Comparison of ENCODE assay signal across 2 fruit fly cellular contexts in genomic region chrX:8681822-8682632, dm6.
TF ChIP-seq lines count a peak whose summit lies in the region.

No protein-coding gene starts in this region.

TF ChIP-seq in whole organism, embryonic, 481 proteins besides CTCF, POLR2A, EP300 and RAD21 (continued from another document):
- TF ChIP-seq Sox100B (GFP tag; optimal IDR thresholded peaks at IDR 0.05; lab: Kevin White, UChicago) (no peak), Ada2b (GFP tag; IDR thresholded peaks at IDR 0.05; lab: Robert Waterston, UW) (peak; percentile 11; the same call in 1 of the 2 replicates), gcm (GFP tag; optimal IDR thresholded peaks at IDR 0.05; lab: Kevin White, UChicago) (no peak), crol (GFP tag; IDR thresholded peaks at IDR 0.05; lab: Robert Waterston, UW) (peak; percentile 85), so (GFP tag; IDR thresholded peaks at IDR 0.05; lab: Robert Waterston, UW) (no peak), Camta (GFP tag; optimal IDR thresholded peaks at IDR 0.05; lab: Kevin White, UChicago) (no peak), crp (GFP tag; optimal IDR thresholded peaks at IDR 0.05; lab: Kevin White, UChicago) (peak in 1 of 2 experiments; percentile 13), CG4360 (GFP tag; IDR thresholded peaks at IDR 0.05; lab: Robert Waterston, UW) (peak; percentile 82), CG31388 (GFP tag; optimal IDR thresholded peaks at IDR 0.05; lab: Kevin White, UChicago) (no peak), Hsf (GFP tag; optimal IDR thresholded peaks at IDR 0.05; lab: Kevin White, UChicago) (no peak), ken (GFP tag; IDR thresholded peaks at IDR 0.05; lab: Robert Waterston, UW) (no peak), Atf6 (GFP tag; IDR thresholded peaks at IDR 0.05; lab: Robert Waterston, UW) (0 out of 2 replicates have a peak, but pooled peaks have one; percentile 20), gro (GFP tag; optimal IDR thresholded peaks at IDR 0.05; lab: Kevin White, UChicago) (peak; percentile 9), ems (GFP tag; optimal IDR thresholded peaks at IDR 0.05; lab: Kevin White, UChicago) (no peak), CG17802 (tag; optimal IDR thresholded peaks at IDR 0.05; lab: Kevin White, UChicago) (no peak), CG32772 (GFP tag; IDR thresholded peaks at IDR 0.05; lab: Robert Waterston, UW) (0 out of 2 replicates have a peak, but pooled peaks have one; percentile 28), CG11723 (GFP tag; optimal IDR thresholded peaks at IDR 0.05; lab: Kevin White, UChicago) (no peak), CG42726 (GFP tag; IDR thresholded peaks at IDR 0.05; lab: Robert Waterston, UW; ENCODE audit: partially characterized antibody) (no peak), lilli (GFP tag; optimal IDR thresholded peaks at IDR 0.05; lab: Kevin White, UChicago) (peak; percentile 13), sqz (GFP tag; optimal IDR thresholded peaks at IDR 0.05; lab: Kevin White, UChicago) (peak; percentile 62), cwo (GFP tag; optimal IDR thresholded peaks at IDR 0.05; lab: Kevin White, UChicago) (peak; percentile 86), CG4404 (GFP tag; IDR thresholded peaks at IDR 0.05; lab: Robert Waterston, UW) (no peak), Rfx (GFP tag; IDR thresholded peaks at IDR 0.05; lab: Robert Waterston, UW) (peak; percentile 36; the same call in 1 of the 2 replicates), D19A (tag; optimal IDR thresholded peaks at IDR 0.05; lab: Kevin White, UChicago) (peak; percentile 44), knrl (GFP tag; IDR thresholded peaks at IDR 0.05; lab: Robert Waterston, UW; ENCODE audit: partially characterized antibody) (no peak), sens (GFP tag; lab: Kevin White, UChicago) (peak; percentile 50), CG11696 (GFP tag; IDR thresholded peaks at IDR 0.05; lab: Robert Waterston, UW) (no peak), cas (GFP tag; IDR thresholded peaks at IDR 0.05; lab: Robert Waterston, UW) (no peak), CG13775 (GFP tag; optimal IDR thresholded peaks at IDR 0.05; lab: Kevin White, UChicago) (no peak), mirr (GFP tag; optimal IDR thresholded peaks at IDR 0.05; lab: Kevin White, UChicago) (no peak), CG7839 (tag; optimal IDR thresholded peaks at IDR 0.05; lab: Kevin White, UChicago) (no peak), eve (GFP tag; optimal IDR thresholded peaks at IDR 0.05; lab: Kevin White, UChicago) (peak in 1 of 2 experiments; percentile 15), Drgx (GFP tag; IDR thresholded peaks at IDR 0.05; lab: Robert Waterston, UW) (0 out of 2 replicates have a peak, but pooled peaks have one; percentile 24), Elba2 (GFP tag; optimal IDR thresholded peaks at IDR 0.05; lab: Kevin White, UChicago) (no peak), cg (GFP tag; optimal IDR thresholded peaks at IDR 0.05; lab: Kevin White, UChicago) (peak; percentile 82), B-H1 (GFP tag; IDR thresholded peaks at IDR 0.05; lab: Robert Waterston, UW) (no peak), chinmo (GFP tag; IDR thresholded peaks at IDR 0.05; lab: Robert Waterston, UW; ENCODE audit: partially characterized antibody) (0 out of 4 replicates have a peak, but pooled peaks have one; percentile 54), CG15073 (GFP tag; optimal IDR thresholded peaks at IDR 0.05; lab: Kevin White, UChicago) (no peak), ftz-f1 (GFP tag; optimal IDR thresholded peaks at IDR 0.05; lab: Kevin White, UChicago) (peak; percentile 35), vvl (GFP tag; IDR thresholded peaks at IDR 0.05; lab: Robert Waterston, UW) (peak; percentile 54; the same call in 1 of the 2 replicates), trh (GFP tag; optimal IDR thresholded peaks at IDR 0.05; lab: Kevin White, UChicago) (no peak), CG7987 (GFP tag; optimal IDR thresholded peaks at IDR 0.05; lab: Kevin White, UChicago) (peak; percentile 33), CG3163 (GFP tag; optimal IDR thresholded peaks at IDR 0.05; lab: Kevin White, UChicago) (peak; percentile 60), CG10321 (GFP tag; IDR thresholded peaks at IDR 0.05; lab: Robert Waterston, UW) (no peak), CG8944 (GFP tag; optimal IDR thresholded peaks at IDR 0.05; lab: Kevin White, UChicago) (no peak), CG17359 (tag; optimal IDR thresholded peaks at IDR 0.05; lab: Kevin White, UChicago) (no peak), CG10462 (GFP tag; optimal IDR thresholded peaks at IDR 0.05; lab: Kevin White, UChicago) (no peak), D19B (GFP tag; optimal IDR thresholded peaks at IDR 0.05; lab: Kevin White, UChicago) (peak; percentile 84), amos (GFP tag; IDR thresholded peaks at IDR 0.05; lab: Robert Waterston, UW; ENCODE audit: partially characterized antibody) (no peak), ERR (GFP tag; optimal IDR thresholded peaks at IDR 0.05; lab: Kevin White, UChicago) (no peak), CG6254 (GFP tag; optimal IDR thresholded peaks at IDR 0.05; lab: Kevin White, UChicago) (peak; percentile 91), ci (GFP tag; IDR thresholded peaks at IDR 0.05; lab: Robert Waterston, UW) (no peak), jigr1 (GFP tag; IDR thresholded peaks at IDR 0.05; lab: Robert Waterston, UW) (no peak), NC2β (GFP tag; optimal IDR thresholded peaks at IDR 0.05; lab: Kevin White, UChicago) (no peak), CG12942 (GFP tag; optimal IDR thresholded peaks at IDR 0.05; lab: Kevin White, UChicago) (no peak), pho (GFP tag; optimal IDR thresholded peaks at IDR 0.05; lab: Kevin White, UChicago) (no peak), CG14965 (GFP tag; optimal IDR thresholded peaks at IDR 0.05; lab: Kevin White, UChicago; ENCODE audit: borderline replicate concordance) (no peak)
TF ChIP-seq in whole organism, embryonic: peak in this region for 32.

TF ChIP-seq in whole organism, prepupa, 60 proteins besides CTCF, POLR2A, EP300 and RAD21 (continued from another document):
- no peak for TF ChIP-seq CG4318 (GFP tag; optimal IDR thresholded peaks at IDR 0.05; lab: Kevin White, UChicago)
- TF ChIP-seq CG32006 (GFP tag; optimal IDR thresholded peaks at IDR 0.05; lab: Kevin White, UChicago): no peak
- no peak for TF ChIP-seq OdsH (GFP tag; optimal IDR thresholded peaks at IDR 0.05; lab: Kevin White, UChicago)
- no peak for TF ChIP-seq CG8632 (GFP tag; optimal IDR thresholded peaks at IDR 0.05; lab: Kevin White, UChicago)
- peak; percentile 62 for TF ChIP-seq CG15336 (GFP tag; IDR thresholded peaks at IDR 0.05; lab: Robert Waterston, UW)
- TF ChIP-seq CG6854 (GFP tag; optimal IDR thresholded peaks at IDR 0.05; lab: Kevin White, UChicago): no peak
- no peak for TF ChIP-seq Hr39 (GFP tag; optimal IDR thresholded peaks at IDR 0.05; lab: Kevin White, UChicago)
- no peak for TF ChIP-seq Hr38 (GFP tag; optimal IDR thresholded peaks at IDR 0.05; lab: Kevin White, UChicago)
- no peak for TF ChIP-seq Ets96B (tag; optimal IDR thresholded peaks at IDR 0.05; lab: Kevin White, UChicago)
- no peak for TF ChIP-seq achi (GFP tag; optimal IDR thresholded peaks at IDR 0.05; lab: Kevin White, UChicago)
- peak; percentile 16 for TF ChIP-seq Hr4 (GFP tag; optimal IDR thresholded peaks at IDR 0.05; lab: Kevin White, UChicago)
- TF ChIP-seq fkh (GFP tag; optimal IDR thresholded peaks at IDR 0.05; lab: Kevin White, UChicago): peak; percentile 30
- TF ChIP-seq Gug (GFP tag; IDR thresholded peaks at IDR 0.05; lab: Robert Waterston, UW): no peak
- TF ChIP-seq esn (GFP tag; optimal IDR thresholded peaks at IDR 0.05; lab: Kevin White, UChicago): no peak
- no peak for TF ChIP-seq salr (GFP tag; optimal IDR thresholded peaks at IDR 0.05; lab: Kevin White, UChicago)
- TF ChIP-seq CG3032 (tag; optimal IDR thresholded peaks at IDR 0.05; lab: Kevin White, UChicago): no peak
- TF ChIP-seq dac (GFP tag; optimal IDR thresholded peaks at IDR 0.05; lab: Kevin White, UChicago): no peak
- no peak for TF ChIP-seq CG11762 (GFP tag; optimal IDR thresholded peaks at IDR 0.05; lab: Kevin White, UChicago; ENCODE audit: insufficient read depth)
- TF ChIP-seq Sox15 (GFP tag; optimal IDR thresholded peaks at IDR 0.05; lab: Kevin White, UChicago): no peak
- no peak for TF ChIP-seq CG1621 (tag; optimal IDR thresholded peaks at IDR 0.05; lab: Kevin White, UChicago)
- TF ChIP-seq CG6792 (GFP tag; optimal IDR thresholded peaks at IDR 0.05; lab: Kevin White, UChicago): no peak
- no peak for TF ChIP-seq CG34406 (GFP tag; optimal IDR thresholded peaks at IDR 0.05; lab: Kevin White, UChicago)
- peak; percentile 18 for TF ChIP-seq Lpt (GFP tag; optimal IDR thresholded peaks at IDR 0.05; lab: Kevin White, UChicago)
- TF ChIP-seq eg (GFP tag; IDR thresholded peaks at IDR 0.05; lab: Robert Waterston, UW): peak; percentile 85
- TF ChIP-seq Met (GFP tag; optimal IDR thresholded peaks at IDR 0.05; lab: Kevin White, UChicago): no peak
- TF ChIP-seq CG11902 (GFP tag; optimal IDR thresholded peaks at IDR 0.05; lab: Kevin White, UChicago): no peak
- TF ChIP-seq fd59A (GFP tag; optimal IDR thresholded peaks at IDR 0.05; lab: Kevin White, UChicago): no peak
- peak; percentile 58 for TF ChIP-seq CG6276 (GFP tag; optimal IDR thresholded peaks at IDR 0.05; lab: Kevin White, UChicago)
- peak in 1 of 2 experiments; percentile 42 for TF ChIP-seq ss (GFP tag; optimal IDR thresholded peaks at IDR 0.05; lab: Kevin White, UChicago)
- no peak for TF ChIP-seq CG8319 (GFP tag; optimal IDR thresholded peaks at IDR 0.05; lab: Kevin White, UChicago)
- no peak for TF ChIP-seq CG3919 (GFP tag; optimal IDR thresholded peaks at IDR 0.05; lab: Kevin White, UChicago)
- no peak for TF ChIP-seq acj6 (GFP tag; optimal IDR thresholded peaks at IDR 0.05; lab: Kevin White, UChicago)
- TF ChIP-seq CG31627 (GFP tag; optimal IDR thresholded peaks at IDR 0.05; lab: Kevin White, UChicago): no peak
- no peak for TF ChIP-seq Sox14 (GFP tag; optimal IDR thresholded peaks at IDR 0.05; lab: Kevin White, UChicago)
- no peak for TF ChIP-seq Eip75B (GFP tag; optimal IDR thresholded peaks at IDR 0.05; lab: Kevin White, UChicago)
